Worm (Caenorhabditis elegans): Measurements from ENCODE around the gene gst-21.
"Not testable (repeated sequence)": the region's sequence is repeated elsewhere in the genome, so short reads cannot be mapped to it uniquely, and the experiment has no call there.

ce11 chrV:1692494-1692893 is 39.3 kb downstream of the gst-21 start, which contains the start of gene Y46H3C.5:
- not testable (repeated sequence) for TF ChIP-seq ama-1 (optimal IDR thresholded peaks at IDR 0.05); ama-1 (GFP tag; optimal IDR thresholded peaks at IDR 0.05); egrh-3 (GFP tag; IDR thresholded peaks at IDR 0.05); snpc-4 (GFP tag; optimal IDR thresholded peaks at IDR 0.05); snpc-4 (tag; optimal IDR thresholded peaks at IDR 0.05); F57A8.1 (GFP tag; optimal IDR thresholded peaks at IDR 0.05); B0336.3 (GFP tag; IDR thresholded peaks at IDR 0.05); T26A5.8 (tag; optimal IDR thresholded peaks at IDR 0.05); die-1 (tag; optimal IDR thresholded peaks at IDR 0.05); lin-54 (GFP tag; optimal IDR thresholded peaks at IDR 0.05); zfh-2 (GFP tag; conservative IDR thresholded peaks at IDR 0.05); ztf-25 (GFP tag; IDR thresholded peaks at IDR 0.05); dpff-1 (tag; optimal IDR thresholded peaks at IDR 0.05)
- 0 out of 2 replicates have a peak, but pooled peaks have one; percentile 63 for TF ChIP-seq aptf-3 (GFP tag; IDR thresholded peaks at IDR 0.05)
